Worm (Caenorhabditis elegans) whole organism, L3 larva: ENCODE data around the gene cnnm-2.

Source experiments
- R02D3.7 ChIP-seq: fragments of 150-350 bp; optimal IDR thresholded peaks from 2 replicates; lab custom pipeline; 2014; ENCODE audit warnings: missing biosample characterization, missing genetic modification characterization
- ZK546.5 ChIP-seq: sonication (generic microtip); optimal IDR thresholded peaks from 2 replicates; lab custom pipeline; 2017; ENCODE audit warnings: missing biosample characterization, missing genetic modification characterization
- ama-1 ChIP-seq: fragments of 150-350 bp; optimal IDR thresholded peaks from 2 replicates; lab custom pipeline; 2018
- ceh-16 ChIP-seq: sonication (generic microtip); optimal IDR thresholded peaks from 2 replicates; lab custom pipeline; 2017; ENCODE audit warnings: missing biosample characterization, missing genetic modification characterization
- ceh-28 ChIP-seq: fragments of 150-350 bp; optimal IDR thresholded peaks from 2 replicates; lab custom pipeline; 2014; ENCODE audit warnings: missing biosample characterization, missing genetic modification reagents, missing genetic modification characterization
- ceh-82 ChIP-seq: fragments of 150-350 bp; optimal IDR thresholded peaks from 2 replicates; lab custom pipeline; 2014; ENCODE audit warnings: missing biosample characterization, missing genetic modification characterization
- ceh-9 ChIP-seq: sonication (generic microtip); optimal IDR thresholded peaks from 2 replicates; lab custom pipeline; 2018; ENCODE audit warnings: missing biosample characterization, missing genetic modification characterization
- daf-12 ChIP-seq: fragments of 150-350 bp; optimal IDR thresholded peaks from 2 replicates; lab custom pipeline; 2014; ENCODE audit warnings: missing biosample characterization, missing genetic modification reagents, missing genetic modification characterization
- egl-27 ChIP-seq: sonication (generic microtip); optimal IDR thresholded peaks from 4 replicates; lab custom pipeline; 2017; ENCODE audit warnings: missing biosample characterization, missing genetic modification reagents, missing genetic modification characterization
- egl-5 ChIP-seq: fragments of 150-350 bp; optimal IDR thresholded peaks from 2 replicates; lab custom pipeline; 2017; ENCODE audit warnings: missing biosample characterization, missing genetic modification reagents, missing genetic modification characterization, inconsistent platforms
- elt-1 ChIP-seq: fragments of 150-350 bp; optimal IDR thresholded peaks from 2 replicates; lab custom pipeline; 2014; ENCODE audit warnings: missing biosample characterization, missing genetic modification characterization
- elt-2 ChIP-seq: sonication (generic microtip); optimal IDR thresholded peaks from 2 replicates; lab custom pipeline; 2016; ENCODE audit warnings: missing genetic modification reagents, mild to moderate bottlenecking, missing genetic modification characterization, missing compliant biosample characterization
- eor-1 ChIP-seq, 2 experiments: fragments of 150-350 bp; optimal IDR thresholded peaks; 2 replicates each; lab custom pipeline; 2014 to 2018; ENCODE audit warnings: missing biosample characterization in 2 of 2, missing genetic modification characterization in 2 of 2
- fkh-10 ChIP-seq: sonication (generic microtip); optimal IDR thresholded peaks from 2 replicates; lab custom pipeline; 2017; ENCODE audit warnings: missing biosample characterization, missing genetic modification reagents, missing genetic modification characterization
- fkh-2 ChIP-seq: fragments of 150-350 bp; optimal IDR thresholded peaks from 2 replicates; lab custom pipeline; 2014; ENCODE audit warnings: missing biosample characterization, missing genetic modification reagents, missing genetic modification characterization
- hmg-11 ChIP-seq: sonication (generic microtip); optimal IDR thresholded peaks from 2 replicates; lab custom pipeline; 2016; ENCODE audit warnings: missing genetic modification characterization, missing compliant biosample characterization
- lin-15B ChIP-seq: fragments of 150-350 bp; optimal IDR thresholded peaks from 2 replicates; lab custom pipeline; 2014; ENCODE audit warnings: missing biosample characterization, missing genetic modification characterization
- lin-39 ChIP-seq: fragments of 150-350 bp; optimal IDR thresholded peaks from 2 replicates; lab custom pipeline; 2018; ENCODE audit warnings: missing biosample characterization, missing genetic modification reagents, missing genetic modification characterization
- mdl-1 ChIP-seq: fragments of 150-350 bp; optimal IDR thresholded peaks from 2 replicates; lab custom pipeline; 2014; ENCODE audit warnings: missing biosample characterization, missing genetic modification characterization
- mml-1 ChIP-seq: fragments of 150-350 bp; sonication (generic microtip); optimal IDR thresholded peaks from 3 replicates; lab custom pipeline; 2014; ENCODE audit warnings: missing biosample characterization, missing genetic modification characterization
- nfya-1 ChIP-seq: sonication (generic microtip); optimal IDR thresholded peaks from 2 replicates; lab custom pipeline; 2017; ENCODE audit warnings: missing genetic modification characterization, mild to moderate bottlenecking, missing compliant biosample characterization, antibody characterized with exemption, moderate library complexity; ENCODE audit not compliant: insufficient read depth
- nhr-12 ChIP-seq: fragments of 150-350 bp; optimal IDR thresholded peaks from 2 replicates; lab custom pipeline; 2014; ENCODE audit warnings: missing biosample characterization, missing genetic modification characterization
- nhr-237 ChIP-seq: fragments of 150-350 bp; optimal IDR thresholded peaks from 2 replicates; lab custom pipeline; 2014; ENCODE audit warnings: missing biosample characterization, missing genetic modification characterization
- nhr-25 ChIP-seq: sonication (generic microtip); optimal IDR thresholded peaks from 2 replicates; lab custom pipeline; 2017; ENCODE audit warnings: missing biosample characterization, missing genetic modification characterization
- nhr-28 ChIP-seq: fragments of 150-350 bp; optimal IDR thresholded peaks from 2 replicates; lab custom pipeline; 2014; ENCODE audit warnings: missing biosample characterization, missing genetic modification characterization
- nhr-76 ChIP-seq: fragments of 150-350 bp; sonication (generic microtip); optimal IDR thresholded peaks from 5 replicates; lab custom pipeline; 2014; ENCODE audit warnings: missing biosample characterization, missing genetic modification characterization
- nhr-77 ChIP-seq: fragments of 150-350 bp; optimal IDR thresholded peaks from 2 replicates; lab custom pipeline; 2014; ENCODE audit warnings: missing biosample characterization, missing genetic modification characterization
- pha-4 ChIP-seq: fragments of 150-350 bp; optimal IDR thresholded peaks from 2 replicates; lab custom pipeline; 2014; ENCODE audit warnings: missing biosample characterization, missing genetic modification reagents, missing genetic modification characterization
- pqm-1 ChIP-seq: fragments of 150-350 bp; optimal IDR thresholded peaks from 2 replicates; lab custom pipeline; 2017; ENCODE audit warnings: missing biosample characterization, missing genetic modification characterization, inconsistent platforms
- sea-2 ChIP-seq: fragments of 150-350 bp; sonication (generic microtip); optimal IDR thresholded peaks from 4 replicates; lab custom pipeline; 2014; ENCODE audit warnings: missing biosample characterization, missing genetic modification reagents, missing genetic modification characterization
- snpc-4 ChIP-seq: fragments of 150-350 bp; optimal IDR thresholded peaks from 2 replicates; lab custom pipeline; 2014; ENCODE audit warnings: missing biosample characterization, missing genetic modification characterization
- tbx-2 ChIP-seq: sonication (generic microtip); optimal IDR thresholded peaks from 2 replicates; lab custom pipeline; 2016; ENCODE audit warnings: mild to moderate bottlenecking, missing genetic modification characterization, missing compliant biosample characterization
- unc-62 ChIP-seq: fragments of 150-350 bp; sonication (generic microtip); optimal IDR thresholded peaks from 4 replicates; lab custom pipeline; 2014; ENCODE audit warnings: missing biosample characterization, missing genetic modification reagents, missing genetic modification characterization
- zag-1 ChIP-seq: fragments of 150-350 bp; optimal IDR thresholded peaks from 2 replicates; lab custom pipeline; 2014; ENCODE audit warnings: missing biosample characterization, missing genetic modification characterization

cnnm-2 gene

ce11 chrX:8786687-8787086 is 25.2 kb upstream of the cnnm-2 start:
- TF ChIP-seq nhr-12 (no peak), nfya-1 (tag; lab: Kevin White, UChicago) (peak; percentile 3), egl-5 (tag; lab: Kevin White, UChicago) (peak; percentile 13)
- TF ChIP-seq, all 47 proteins: peak for 2

- TF ChIP-seq nfya-1 (tag; lab: Kevin White, UChicago) = peak; percentile 22
- TF ChIP-seq unc-62 (GFP tag; lab: Kevin White, UChicago) = no peak
- TF ChIP-seq ZK546.5 (tag; lab: Kevin White, UChicago) = no peak
- TF ChIP-seq elt-1 (tag; lab: Kevin White, UChicago) = no peak
- no peak for TF ChIP-seq ceh-82 (tag; lab: Kevin White, UChicago)
- TF ChIP-seq ceh-16 (tag; lab: Kevin White, UChicago) = no peak
- no peak for TF ChIP-seq daf-12 (tag; lab: Kevin White, UChicago)
- no peak for TF ChIP-seq nhr-25 (tag; lab: Kevin White, UChicago)
- no peak for TF ChIP-seq zag-1 (tag; lab: Kevin White, UChicago)
- no peak for TF ChIP-seq nhr-76 (tag; lab: Kevin White, UChicago)
- TF ChIP-seq egl-27 (tag; lab: Kevin White, UChicago) = no peak
- TF ChIP-seq mml-1 (tag; lab: Kevin White, UChicago) = no peak
- TF ChIP-seq elt-2 (tag; lab: Kevin White, UChicago) = peak; percentile 14
- TF ChIP-seq sea-2 (GFP tag; lab: Kevin White, UChicago) = no peak
These were observed 24.1 kb upstream of the cnnm-2 start for ce11 chrX:8787689-8788222.

- TF ChIP-seq nfya-1 (tag; lab: Kevin White, UChicago) (peak; percentile 35), egl-5 (tag; lab: Kevin White, UChicago) (peak; percentile 16), hmg-11 (tag; lab: Kevin White, UChicago) (no peak), pqm-1 (tag; lab: Kevin White, UChicago) (no peak), snpc-4 (tag; lab: Kevin White, UChicago) (no peak), ama-1 (lab: Kevin White, UChicago) (no peak), elt-2 (tag; lab: Kevin White, UChicago) (no peak), fkh-10 (GFP tag; lab: Kevin White, UChicago) (no peak)
These were observed 22.8 kb upstream of the cnnm-2 start, which contains the start of gene unc-27 for ce11 chrX:8789014-8789506. Gene unc-27, plus strand, starts transcription at chrX:8789456.

- TF ChIP-seq nhr-237 (tag; lab: Kevin White, UChicago) (no peak), mml-1 (tag; lab: Kevin White, UChicago) (no peak), nfya-1 (tag; lab: Kevin White, UChicago) (no peak), nhr-12 (no peak), ceh-82 (tag; lab: Kevin White, UChicago) (no peak), eor-1 (tag; optimal IDR thresholded peaks at IDR 0.05; lab: Kevin White, UChicago) (no peak), fkh-2 (tag; lab: Kevin White, UChicago) (no peak), zag-1 (tag; lab: Kevin White, UChicago) (no peak), hmg-11 (tag; lab: Kevin White, UChicago) (no peak), daf-12 (tag; lab: Kevin White, UChicago) (no peak), nhr-77 (tag; lab: Kevin White, UChicago) (no peak), tbx-2 (tag; lab: Kevin White, UChicago) (no peak), ceh-9 (no peak), lin-15B (tag; lab: Kevin White, UChicago) (no peak)
These were observed 21.8 kb upstream of the cnnm-2 start for ce11 chrX:8790093-8790492.

- TF ChIP-seq nhr-12 (no peak), lin-15B (tag; lab: Kevin White, UChicago) (peak; percentile 55), tbx-2 (tag; lab: Kevin White, UChicago) (no peak), mdl-1 (tag; lab: Kevin White, UChicago) (no peak), R02D3.7 (tag; lab: Kevin White, UChicago) (peak; percentile 89), unc-62 (GFP tag; lab: Kevin White, UChicago) (no peak), pha-4 (tag; lab: Kevin White, UChicago) (peak; percentile 60), lin-39 (tag; lab: Kevin White, UChicago) (peak; percentile 46), ceh-9 (no peak), elt-2 (tag; lab: Kevin White, UChicago) (peak; percentile 22), nhr-28 (tag; lab: Kevin White, UChicago) (no peak), egl-5 (tag; lab: Kevin White, UChicago) (peak; percentile 33), snpc-4 (tag; lab: Kevin White, UChicago) (peak; percentile 18), nfya-1 (tag; lab: Kevin White, UChicago) (peak; percentile 41), ceh-28 (tag; lab: Kevin White, UChicago) (no peak)
These were observed 20.1 kb upstream of the cnnm-2 start, which contains the start of gene chup-1 for ce11 chrX:8791821-8792220. Gene chup-1, plus strand, starts transcription at chrX:8792160.
